Worm (Caenorhabditis elegans) whole organism, mixed stage, embryonic: Measurements from ENCODE around the gene Y67D8A.2.

Experiments used
- elt-3 ChIP-seq: fragments of 150-350 bp; optimal IDR thresholded peaks from 2 replicates; lab custom pipeline; 2014; ENCODE audit warnings: missing biosample characterization, missing genetic modification characterization
- lin-13 ChIP-seq: fragments of 150-350 bp; optimal IDR thresholded peaks from 2 replicates; lab custom pipeline; 2014; ENCODE audit warnings: missing biosample characterization, missing genetic modification characterization
- pha-4 ChIP-seq: fragments of 150-350 bp; optimal IDR thresholded peaks from 2 replicates; lab custom pipeline; 2018; ENCODE audit warnings: missing biosample characterization, missing genetic modification reagents, missing genetic modification characterization
- sem-2 ChIP-seq: fragments of 200-800 bp; sonication (Bioruptor generic); optimal IDR thresholded peaks from 2 replicates; lab custom pipeline; 2018; ENCODE audit warnings: mild to moderate bottlenecking, missing genetic modification characterization, missing compliant biosample characterization
- snpc-4 ChIP-seq: fragments of 150-350 bp; optimal IDR thresholded peaks from 2 replicates; lab custom pipeline; 2014; ENCODE audit warnings: missing biosample characterization, missing genetic modification characterization
- tbx-8 ChIP-seq: fragments of 200-800 bp; sonication (Bioruptor generic); optimal IDR thresholded peaks from 2 replicates; lab custom pipeline; 2018; ENCODE audit warnings: mild to moderate bottlenecking, missing genetic modification characterization, moderate library complexity, missing compliant biosample characterization
- unc-39 ChIP-seq: fragments of 150-350 bp; optimal IDR thresholded peaks from 2 replicates; lab custom pipeline; 2014; ENCODE audit warnings: missing biosample characterization, missing genetic modification characterization
- unc-62 ChIP-seq: fragments of 150-350 bp; optimal IDR thresholded peaks from 2 replicates; lab custom pipeline; 2014; ENCODE audit warnings: missing biosample characterization, missing genetic modification reagents, missing genetic modification characterization
- ztf-11 ChIP-seq: fragments of 150-350 bp; optimal IDR thresholded peaks from 2 replicates; lab custom pipeline; 2014; ENCODE audit warnings: missing biosample characterization, missing genetic modification characterization

DNA sequence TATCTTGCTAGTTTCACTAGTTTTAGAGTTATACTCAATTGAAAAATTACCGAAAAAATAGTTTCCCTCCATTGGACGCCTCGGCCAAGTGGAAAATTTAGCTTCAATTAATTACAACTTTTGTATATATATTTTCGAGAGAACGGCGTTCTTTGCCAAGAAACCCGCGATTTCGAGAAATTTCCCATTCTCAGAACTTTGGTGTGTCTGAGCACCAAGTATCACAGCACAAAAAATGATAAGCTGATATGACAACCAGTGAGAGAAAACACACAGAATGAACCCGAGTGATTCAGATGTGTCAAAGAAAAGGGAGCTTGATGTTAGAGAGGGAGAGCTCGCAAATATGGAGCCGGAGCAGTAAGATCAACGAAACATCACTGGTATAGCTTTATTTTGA is 23.2 kb upstream of the Y67D8A.2 start:
- TF ChIP-seq pha-4 (no peak), unc-39 (no peak), unc-62 (GFP tag; lab: Kevin White, UChicago) (no peak), elt-3 (tag; lab: Kevin White, UChicago) (no peak), ztf-11 (no peak), sem-2 (GFP tag; lab: Kevin White, UChicago) (no peak), tbx-8 (GFP tag; lab: Kevin White, UChicago) (no peak), lin-13 (no peak), snpc-4 (no peak)
